Worm (Caenorhabditis elegans) whole organism, midembryonic: Measurements from ENCODE around the gene E02A10.3.

Source experiments
- T22C8.4 ChIP-seq: fragments of 200-800 bp; sonication (Bioruptor generic); IDR thresholded peaks from 2 replicates; pipeline ENCODE4 v1.3.6; 2022; ENCODE audit warnings: missing genetic modification characterization, missing compliant biosample characterization
- cog-1 ChIP-seq: sonication (generic microtip); optimal IDR thresholded peaks from 2 replicates; lab custom pipeline; 2016; ENCODE audit warnings: missing genetic modification characterization, missing compliant biosample characterization
- klf-2 ChIP-seq: fragments of 200-800 bp; sonication (Bioruptor generic); conservative IDR thresholded peaks from 2 replicates; pipeline ENCODE4 v1.3.6; 2022; ENCODE audit warnings: missing genetic modification reagents, missing genetic modification characterization, missing compliant biosample characterization
- ztf-29 ChIP-seq: fragments of 200-800 bp; sonication (Bioruptor generic); IDR thresholded peaks from 2 replicates; pipeline ENCODE4 v1.3.6; 2022; ENCODE audit warnings: missing genetic modification reagents, missing genetic modification characterization, missing compliant biosample characterization

DNA sequence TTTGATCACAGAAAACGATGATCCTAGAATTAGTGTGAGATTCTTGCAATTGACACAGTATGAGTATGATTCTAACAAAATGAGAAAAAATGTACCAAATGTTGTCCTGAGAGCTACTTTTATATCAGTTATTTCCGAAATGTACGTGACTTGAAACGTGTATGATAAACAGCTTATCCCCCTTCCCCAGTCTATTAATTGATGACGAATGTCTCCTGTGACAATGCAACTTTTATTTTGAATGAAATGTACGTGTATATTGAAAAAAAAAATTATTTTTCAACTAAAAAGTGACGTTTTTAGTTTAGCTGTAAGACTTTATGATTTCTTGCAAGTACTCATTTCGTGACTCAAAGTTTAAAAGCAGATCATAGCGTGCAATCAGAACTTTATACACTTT, 9.1 kb upstream of the E02A10.3 start:
- TF ChIP-seq cog-1 (tag; lab: Kevin White, UChicago) (no peak), T22C8.4 (GFP tag; lab: Robert Waterston, UW) (no peak), ztf-29 (GFP tag; lab: Robert Waterston, UW) (no peak), klf-2 (GFP tag; lab: Robert Waterston, UW) (no peak)
